Worm (Caenorhabditis elegans): ENCODE measurements around the gene ZK402.1.

ce11 chrX:1397516-1397915 lies 6.6 kb upstream of the ZK402.1 start, which contains the start of gene H39E20.1:
- TF ChIP-seq egl-27 (tag; optimal IDR thresholded peaks at IDR 0.05) (no peak), unc-98 (GFP tag; IDR thresholded peaks at IDR 0.05) (no peak)

All from whole organism, L1 larva.